Worm (Caenorhabditis elegans): ENCODE data around the gene K12B6.9.

K12B6.9 gene

ce11 chrV:6291301-6291700 is 1.2 kb downstream of the K12B6.9 start:
- TF ChIP-seq nhr-80 (tag; optimal IDR thresholded peaks at IDR 0.05), result peak; percentile 22
- TF ChIP-seq Y53F4B.3 (GFP tag; IDR thresholded peaks at IDR 0.05), result no peak

ce11 chrV:6288607-6289006 is 3.9 kb downstream of the K12B6.9 start, which contains the start of gene K12B6.11:
Gene K12B6.11, plus strand, starts transcription at chrV:6288907.
- TF ChIP-seq sptf-2 (GFP tag; optimal IDR thresholded peaks at IDR 0.05) (no peak), nhr-80 (tag; optimal IDR thresholded peaks at IDR 0.05) (peak; percentile 33)

- TF ChIP-seq K12H6.12 (tag; optimal IDR thresholded peaks at IDR 0.05), result no peak
- TF ChIP-seq madf-6 (GFP tag; IDR thresholded peaks at IDR 0.05), result no peak
- no peak for TF ChIP-seq lin-26 (GFP tag; IDR thresholded peaks at IDR 0.05)
- no peak for TF ChIP-seq akir-1 (GFP tag; optimal IDR thresholded peaks at IDR 0.05)
- TF ChIP-seq F57C9.4 (tag; optimal IDR thresholded peaks at IDR 0.05), result no peak
- no peak for TF ChIP-seq ceh-100 (GFP tag; IDR thresholded peaks at IDR 0.05)
- TF ChIP-seq snpc-1.3 (tag; optimal IDR thresholded peaks at IDR 0.05; ENCODE audit: insufficient read depth), result no peak
- TF ChIP-seq sptf-2 (GFP tag; optimal IDR thresholded peaks at IDR 0.05), result no peak
- TF ChIP-seq ztf-6 (GFP tag; IDR thresholded peaks at IDR 0.05), result no peak
- no peak for TF ChIP-seq rec-8 (tag; optimal IDR thresholded peaks at IDR 0.05)
Observed at ce11 chrV:6286343-6286742, 6.1 kb downstream of the K12B6.9 start, which contains the start of gene srn-1. Gene srn-1, minus strand, starts transcription at chrV:6286443.

ce11 chrV:6281175-6281574 is 11.3 kb downstream of the K12B6.9 start, which contains the start of the genes K12B6.4 and spe-49:
Gene K12B6.4, minus strand, starts transcription at chrV:6281275.
Gene spe-49, plus strand, starts transcription at chrV:6281359.
- TF ChIP-seq dpff-1 (tag; optimal IDR thresholded peaks at IDR 0.05), result no peak
- no peak for TF ChIP-seq mxl-1 (tag; optimal IDR thresholded peaks at IDR 0.05)
- TF ChIP-seq tbx-9 (tag; optimal IDR thresholded peaks at IDR 0.05; ENCODE audit: borderline replicate concordance), result no peak
- no peak for TF ChIP-seq hmg-20 (GFP tag; IDR thresholded peaks at IDR 0.05)
- no peak for TF ChIP-seq somi-1 (GFP tag; optimal IDR thresholded peaks at IDR 0.05)
- TF ChIP-seq unc-62 (GFP tag; optimal IDR thresholded peaks at IDR 0.05), result no peak
- TF ChIP-seq ets-4 (GFP tag; optimal IDR thresholded peaks at IDR 0.05), result no peak
- TF ChIP-seq hlh-26 (GFP tag; conservative IDR thresholded peaks at IDR 0.05), result no peak
- TF ChIP-seq F49E8.2 (tag; optimal IDR thresholded peaks at IDR 0.05; ENCODE audit: insufficient read depth), result no peak
- TF ChIP-seq tlf-1 (GFP tag; optimal IDR thresholded peaks at IDR 0.05), result no peak
- TF ChIP-seq athp-1 (tag; optimal IDR thresholded peaks at IDR 0.05), result no peak
- no peak for TF ChIP-seq B0019.2 (GFP tag; conservative IDR thresholded peaks at IDR 0.05)
- TF ChIP-seq madf-3 (GFP tag; IDR thresholded peaks at IDR 0.05), result no peak
- TF ChIP-seq F37B4.10 (GFP tag; IDR thresholded peaks at IDR 0.05), result no peak
- no peak for TF ChIP-seq madf-6 (GFP tag; IDR thresholded peaks at IDR 0.05)
- no peak for TF ChIP-seq F10E7.11 (tag; optimal IDR thresholded peaks at IDR 0.05)
- TF ChIP-seq madf-10 (tag; optimal IDR thresholded peaks at IDR 0.05), result no peak
- TF ChIP-seq Y53F4B.3 (GFP tag; IDR thresholded peaks at IDR 0.05), result no peak
- no peak for TF ChIP-seq nfyb-1 (GFP tag; IDR thresholded peaks at IDR 0.05)
- no peak for TF ChIP-seq rcor-1 (GFP tag; IDR thresholded peaks at IDR 0.05)

ce11 chrV:6280067-6280466 is 12.4 kb downstream of the K12B6.9 start:
- TF ChIP-seq snpc-3.4 (tag; optimal IDR thresholded peaks at IDR 0.05) (no peak), nhr-80 (tag; optimal IDR thresholded peaks at IDR 0.05) (peak; percentile 34)
